Fruit fly (Drosophila melanogaster) whole organism: Measurements from ENCODE around the gene Or1a.

Experiments
- CG8478 ChIP-seq: fragments of >200 bp; optimal IDR thresholded peaks from 2 replicates; lab custom pipeline; 2018; ENCODE audit warnings: inconsistent platforms
- Dll ChIP-seq: fragments of >200 bp; optimal IDR thresholded peaks from 2 replicates; lab custom pipeline; 2017
- EcR ChIP-seq, 2 experiments: fragments of >200 bp; optimal IDR thresholded peaks; 2 replicates each; lab custom pipeline; 2017; ENCODE audit warnings: missing biosample characterization in 2 of 2, missing genetic modification characterization in 2 of 2, missing genetic modification reagents in 2 of 2
- pan ChIP-seq: fragments of >200 bp; optimal IDR thresholded peaks from 2 replicates; lab custom pipeline; 2017
- psq ChIP-seq: fragments of >200 bp; optimal IDR thresholded peaks from 2 replicates; lab custom pipeline; 2017
- usp ChIP-seq: fragments of >200 bp; optimal IDR thresholded peaks from 2 replicates; lab custom pipeline; 2017; ENCODE audit warnings: missing biosample characterization, missing genetic modification characterization, mixed read lengths

Gene Or1a

DNA sequence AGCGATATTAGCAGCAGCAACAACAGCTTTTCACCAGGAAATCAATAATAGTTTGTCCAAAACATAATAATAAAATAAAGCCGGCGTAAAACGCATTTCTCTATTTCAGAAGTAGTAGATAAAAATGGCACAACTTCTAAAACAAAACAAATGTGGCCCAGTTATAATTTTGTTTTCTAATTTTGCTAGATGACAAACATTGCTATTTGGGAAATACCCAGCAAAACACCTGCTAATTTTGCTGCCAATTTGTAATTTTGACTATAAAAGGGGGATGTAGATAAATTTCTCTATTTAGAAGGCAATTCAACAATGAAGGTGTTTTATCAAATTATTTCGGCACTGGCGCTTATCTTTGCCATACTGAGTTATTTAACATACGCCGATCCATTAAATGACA lies 37.8 kb downstream of the Or1a start, which contains the start of gene CG43182:
TSS of gene CG43182 (plus strand) at position 301 of the 400 bp plus-strand sequence.
- TF ChIP-seq usp, result no peak
- TF ChIP-seq Dll, result no peak
- no peak for TF ChIP-seq psq (lab: Kevin White, UChicago)
- TF ChIP-seq CG8478 (lab: Kevin White, UChicago), result no peak
- no peak for TF ChIP-seq EcR (GFP tag; optimal IDR thresholded peaks at IDR 0.05; lab: Kevin White, UChicago)
- no peak for TF ChIP-seq pan (lab: Kevin White, UChicago)

DNA sequence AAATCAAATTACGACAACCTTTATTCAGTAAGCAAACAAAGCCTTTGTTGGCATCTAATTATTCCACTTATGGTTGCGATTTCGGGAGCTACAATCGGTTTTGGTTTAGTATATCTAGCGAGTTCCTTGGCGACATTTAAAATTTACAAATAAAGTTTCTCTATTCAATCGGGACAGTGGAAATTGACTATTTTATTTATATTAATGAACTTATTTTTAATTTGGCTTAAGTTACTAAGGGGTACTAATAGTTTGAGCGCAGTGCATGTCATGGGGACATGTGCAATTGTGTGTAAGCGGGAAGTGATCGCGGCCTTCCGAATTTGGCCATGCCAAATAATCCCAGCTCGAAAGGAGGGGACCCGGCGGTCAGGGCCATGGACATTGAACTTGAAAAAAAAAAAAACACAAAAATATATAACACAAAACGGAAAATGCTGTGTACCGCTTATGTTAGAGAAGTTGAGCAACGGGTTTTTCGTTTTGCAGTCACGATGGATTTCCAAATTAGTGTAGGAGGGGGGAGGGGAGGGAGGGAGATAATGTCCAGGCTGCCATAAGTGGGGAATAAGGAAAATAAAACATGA lies 39.1 kb downstream of the Or1a start:
- TF ChIP-seq EcR (GFP tag; optimal IDR thresholded peaks at IDR 0.05; lab: Kevin White, UChicago) (no peak), usp (no peak), Dll (no peak), pan (lab: Kevin White, UChicago) (no peak), psq (lab: Kevin White, UChicago) (no peak), CG8478 (lab: Kevin White, UChicago) (no peak)

DNA sequence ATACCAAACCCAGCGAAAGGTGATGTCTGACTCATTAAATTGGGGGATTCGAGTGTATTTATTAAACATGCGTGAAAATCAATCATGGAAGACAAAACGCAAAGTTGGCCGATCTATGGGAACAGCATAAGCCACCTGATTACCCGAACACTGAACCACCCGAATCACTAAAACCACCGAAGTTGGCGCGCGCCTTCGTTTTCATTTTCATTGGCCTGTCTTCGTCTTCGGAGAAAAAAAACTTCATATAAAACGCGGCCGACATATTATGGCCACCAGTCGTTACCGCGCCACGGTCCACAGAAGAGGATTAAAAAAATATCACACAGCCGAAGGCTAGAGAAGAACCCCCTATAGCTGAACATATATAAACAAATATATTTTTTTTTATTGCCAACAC lies 41.3 kb downstream of the Or1a start, which contains the start of gene y:
TSS of gene y (plus strand) at position 278 of the 400 bp plus-strand sequence.
- TF ChIP-seq CG8478 (lab: Kevin White, UChicago), result no peak
- TF ChIP-seq usp, result no peak

DNA sequence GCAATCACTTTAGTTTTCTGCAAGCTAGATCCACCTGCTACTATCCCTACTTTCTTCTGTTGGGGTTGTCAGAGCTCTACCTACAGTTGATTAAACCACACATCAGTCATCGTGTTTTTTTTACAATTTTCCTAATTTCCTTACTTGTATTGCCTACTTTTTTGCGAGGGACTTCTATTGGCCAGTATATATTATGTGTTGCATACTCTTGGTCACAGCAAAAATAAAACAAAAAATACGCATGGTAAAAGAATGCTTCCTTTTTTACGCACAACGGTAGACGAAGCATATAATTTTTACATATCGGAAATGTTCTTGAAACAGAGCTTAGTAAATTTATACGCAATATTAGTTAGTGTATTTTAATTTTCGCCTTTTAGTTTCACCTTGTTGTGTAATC lies 46.5 kb downstream of the Or1a start:
- no peak for TF ChIP-seq Dll

DNA sequence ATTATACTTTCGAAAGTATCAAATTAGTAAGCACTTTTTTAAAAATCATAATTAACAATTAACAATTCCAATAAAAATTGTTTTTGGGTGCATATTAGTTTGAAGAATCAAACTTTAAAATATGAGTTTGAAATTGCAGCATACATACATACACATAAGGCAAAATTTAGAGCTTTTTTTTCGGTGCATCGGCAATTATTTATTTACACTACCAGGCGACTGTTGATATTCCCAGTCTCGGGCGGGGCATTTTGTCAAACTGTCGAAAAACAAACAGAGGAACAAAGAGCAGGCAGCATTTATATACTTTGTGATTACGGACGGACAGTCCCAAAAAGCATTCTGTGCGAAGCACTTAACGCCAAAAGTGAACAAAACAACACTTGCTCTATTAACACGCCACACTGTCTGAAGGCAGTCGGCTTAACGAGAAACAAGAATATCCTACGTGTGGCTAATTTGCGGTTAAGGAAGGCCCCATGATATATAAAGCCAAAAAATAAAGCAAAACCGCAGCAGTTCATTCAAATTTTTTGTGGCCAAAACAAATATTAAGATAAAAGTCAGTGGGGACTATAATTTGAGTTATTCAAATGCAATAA lies 47.3 kb downstream of the Or1a start:
- TF ChIP-seq CG8478 (lab: Kevin White, UChicago) (no peak), EcR (GFP tag; optimal IDR thresholded peaks at IDR 0.05; lab: Kevin White, UChicago) (no peak), psq (lab: Kevin White, UChicago) (no peak), pan (lab: Kevin White, UChicago) (no peak), usp (no peak), Dll (no peak)

DNA sequence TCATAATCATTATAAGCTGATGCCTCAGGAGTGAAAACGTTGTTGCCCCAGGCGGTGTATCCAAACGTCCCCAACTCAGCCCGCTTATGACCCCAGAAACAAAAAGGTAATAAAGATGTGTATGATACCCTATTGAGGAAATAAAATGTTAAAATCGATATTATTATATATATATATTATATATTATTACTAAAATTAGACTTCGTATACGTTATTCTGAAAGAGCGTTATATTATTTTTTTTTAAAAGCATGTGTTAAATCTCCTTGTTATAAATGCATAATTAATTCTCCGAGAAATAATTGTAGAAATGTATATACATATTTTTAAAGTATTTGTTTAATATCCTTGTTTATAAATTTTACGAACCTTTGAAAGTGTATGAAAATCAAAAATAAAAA lies 49.1 kb downstream of the Or1a start:
- no peak for TF ChIP-seq CG8478 (lab: Kevin White, UChicago)
- TF ChIP-seq psq (lab: Kevin White, UChicago), result no peak
- no peak for TF ChIP-seq EcR (GFP tag; optimal IDR thresholded peaks at IDR 0.05; lab: Kevin White, UChicago)
- TF ChIP-seq Dll, result no peak
- no peak for TF ChIP-seq pan (lab: Kevin White, UChicago)
- no peak for TF ChIP-seq usp
